Fruit fly (Drosophila melanogaster): ENCODE results near the gene CG1677.

CG1677 gene

dm6 chrX:7300722-7301350 is 104.8 kb downstream of the CG1677 start (continued):
- TF ChIP-seq Optix (GFP tag; IDR thresholded peaks at IDR 0.05) (no peak), CG33557 (GFP tag; optimal IDR thresholded peaks at IDR 0.05) (no peak), klu (GFP tag; IDR thresholded peaks at IDR 0.05) (no peak), Sry-δ (GFP tag; optimal IDR thresholded peaks at IDR 0.05) (no peak), dysf (GFP tag; IDR thresholded peaks at IDR 0.05) (no peak), CG14965 (GFP tag; optimal IDR thresholded peaks at IDR 0.05; ENCODE audit: borderline replicate concordance) (no peak), Hand (GFP tag; optimal IDR thresholded peaks at IDR 0.05) (no peak), kay (GFP tag; optimal IDR thresholded peaks at IDR 0.05) (peak; percentile 49), Bteb2 (GFP tag; optimal IDR thresholded peaks at IDR 0.05) (no peak), HLH54F (GFP tag; optimal IDR thresholded peaks at IDR 0.05) (no peak), CG11093 (GFP tag; IDR thresholded peaks at IDR 0.05) (no peak), ERR (GFP tag; optimal IDR thresholded peaks at IDR 0.05) (no peak), ttk (GFP tag; IDR thresholded peaks at IDR 0.05) (peak; percentile 25; the same call in 1 of the 2 replicates), exex (tag; optimal IDR thresholded peaks at IDR 0.05) (no peak), dmrt99B (tag; optimal IDR thresholded peaks at IDR 0.05) (no peak), CG11695 (GFP tag; IDR thresholded peaks at IDR 0.05) (no peak), sim (GFP tag; IDR thresholded peaks at IDR 0.05) (no peak), eyg (GFP tag; optimal IDR thresholded peaks at IDR 0.05) (no peak), sr (GFP tag; IDR thresholded peaks at IDR 0.05) (peak; percentile 96), ewg (GFP tag; optimal IDR thresholded peaks at IDR 0.05) (no peak), CG17361 (GFP tag; IDR thresholded peaks at IDR 0.05) (no peak), ac (GFP tag; optimal IDR thresholded peaks at IDR 0.05) (peak; percentile 8), odd (GFP tag; optimal IDR thresholded peaks at IDR 0.05) (no peak), maf-S (GFP tag; optimal IDR thresholded peaks at IDR 0.05) (no peak), CG14667 (GFP tag; IDR thresholded peaks at IDR 0.05) (no peak), MESR4 (GFP tag; optimal IDR thresholded peaks at IDR 0.05) (no peak), lola (GFP tag; optimal IDR thresholded peaks at IDR 0.05) (no peak), HLHmδ (GFP tag; optimal IDR thresholded peaks at IDR 0.05) (peak; percentile 62)

dm6 chrX:7300356-7300721 is 105.3 kb downstream of the CG1677 start:
- no peak for TF ChIP-seq hkb (optimal IDR thresholded peaks at IDR 0.05)
- no peak for TF ChIP-seq hkb (GFP tag; IDR thresholded peaks at IDR 0.05)
- no peak for TF ChIP-seq CG8924 (tag; optimal IDR thresholded peaks at IDR 0.05)
- no peak for TF ChIP-seq CG17385 (GFP tag; optimal IDR thresholded peaks at IDR 0.05)
- TF ChIP-seq CG5180 (GFP tag; optimal IDR thresholded peaks at IDR 0.05): no peak
- TF ChIP-seq tap (tag; optimal IDR thresholded peaks at IDR 0.05): no peak
- TF ChIP-seq CG14441 (GFP tag; IDR thresholded peaks at IDR 0.05): no peak
- TF ChIP-seq CG33557 (GFP tag; optimal IDR thresholded peaks at IDR 0.05): no peak
- no peak for TF ChIP-seq CG4707 (GFP tag; optimal IDR thresholded peaks at IDR 0.05)
- no peak for TF ChIP-seq CG7556 (GFP tag; optimal IDR thresholded peaks at IDR 0.05)
- peak; percentile 24 for TF ChIP-seq CG2712 (tag; optimal IDR thresholded peaks at IDR 0.05)
- no peak for TF ChIP-seq CG8478 (optimal IDR thresholded peaks at IDR 0.05)
- peak; percentile 14 for TF ChIP-seq Sox100B (GFP tag; optimal IDR thresholded peaks at IDR 0.05)
- no peak for TF ChIP-seq CG10462 (GFP tag; optimal IDR thresholded peaks at IDR 0.05)
- no peak; the same call in 1 of the 2 replicates for TF ChIP-seq CG31224 (GFP tag; IDR thresholded peaks at IDR 0.05)
- no peak for TF ChIP-seq HmgZ (tag; optimal IDR thresholded peaks at IDR 0.05)
- TF ChIP-seq bab2 (GFP tag; optimal IDR thresholded peaks at IDR 0.05): peak; percentile 31
- TF ChIP-seq corto (GFP tag; optimal IDR thresholded peaks at IDR 0.05): no peak
- no peak for TF ChIP-seq inv (GFP tag; IDR thresholded peaks at IDR 0.05; ENCODE audit: partially characterized antibody)
- TF ChIP-seq eyg (GFP tag; optimal IDR thresholded peaks at IDR 0.05): no peak
- TF ChIP-seq CG2875 (GFP tag; optimal IDR thresholded peaks at IDR 0.05): no peak
- TF ChIP-seq CG10366 (GFP tag; IDR thresholded peaks at IDR 0.05): 0 out of 2 replicates have a peak, but pooled peaks have one; percentile 7
- no peak for TF ChIP-seq CG13123 (GFP tag; optimal IDR thresholded peaks at IDR 0.05)
- no peak for TF ChIP-seq trem (tag; optimal IDR thresholded peaks at IDR 0.05)
- no peak for TF ChIP-seq Side (GFP tag; optimal IDR thresholded peaks at IDR 0.05)
- TF ChIP-seq Hr51 (GFP tag; optimal IDR thresholded peaks at IDR 0.05): no peak

Measured in whole organism, embryonic.